Worm (Caenorhabditis elegans) whole organism, midembryonic: ENCODE data around the gene sprr-3.

Source experiments
- T22C8.4 ChIP-seq: fragments of 200-800 bp; sonication (Bioruptor generic); IDR thresholded peaks from 2 replicates; pipeline ENCODE4 v1.3.6; 2022; ENCODE audit warnings: missing genetic modification characterization, missing compliant biosample characterization
- cog-1 ChIP-seq: sonication (generic microtip); optimal IDR thresholded peaks from 2 replicates; lab custom pipeline; 2016; ENCODE audit warnings: missing genetic modification characterization, missing compliant biosample characterization
- flt-1 ChIP-seq: fragments of 200-800 bp; sonication (Bioruptor generic); IDR thresholded peaks from 2 replicates; pipeline ENCODE4 v1.3.6; 2022; ENCODE audit warnings: missing genetic modification characterization, missing compliant biosample characterization
- klf-2 ChIP-seq: fragments of 200-800 bp; sonication (Bioruptor generic); conservative IDR thresholded peaks from 2 replicates; pipeline ENCODE4 v1.3.6; 2022; ENCODE audit warnings: missing genetic modification reagents, missing genetic modification characterization, missing compliant biosample characterization
- med-1 ChIP-seq: sonication (generic microtip); optimal IDR thresholded peaks from 2 replicates; lab custom pipeline; 2017; ENCODE audit warnings: missing genetic modification characterization, mild to moderate bottlenecking, missing compliant biosample characterization, antibody characterized with exemption, missing genetic modification reagents; ENCODE audit not compliant: insufficient read depth
- ref-1 ChIP-seq: fragments of 200-800 bp; sonication (Bioruptor generic); conservative IDR thresholded peaks from 2 replicates; pipeline ENCODE4 v1.3.6; 2022; ENCODE audit warnings: missing genetic modification reagents, missing genetic modification characterization, missing compliant biosample characterization
- tab-1 ChIP-seq: fragments of 200-800 bp; sonication (Bioruptor generic); IDR thresholded peaks from 2 replicates; pipeline ENCODE4 v1.3.6; 2022; ENCODE audit warnings: missing genetic modification characterization, missing compliant biosample characterization
- ztf-23 ChIP-seq: fragments of 200-800 bp; sonication (Bioruptor generic); IDR thresholded peaks from 2 replicates; pipeline ENCODE4 v1.3.6; 2022; ENCODE audit warnings: missing genetic modification reagents, missing genetic modification characterization, missing compliant biosample characterization
- ztf-29 ChIP-seq: fragments of 200-800 bp; sonication (Bioruptor generic); IDR thresholded peaks from 2 replicates; pipeline ENCODE4 v1.3.6; 2022; ENCODE audit warnings: missing genetic modification reagents, missing genetic modification characterization, missing compliant biosample characterization

sprr-3 gene

DNA sequence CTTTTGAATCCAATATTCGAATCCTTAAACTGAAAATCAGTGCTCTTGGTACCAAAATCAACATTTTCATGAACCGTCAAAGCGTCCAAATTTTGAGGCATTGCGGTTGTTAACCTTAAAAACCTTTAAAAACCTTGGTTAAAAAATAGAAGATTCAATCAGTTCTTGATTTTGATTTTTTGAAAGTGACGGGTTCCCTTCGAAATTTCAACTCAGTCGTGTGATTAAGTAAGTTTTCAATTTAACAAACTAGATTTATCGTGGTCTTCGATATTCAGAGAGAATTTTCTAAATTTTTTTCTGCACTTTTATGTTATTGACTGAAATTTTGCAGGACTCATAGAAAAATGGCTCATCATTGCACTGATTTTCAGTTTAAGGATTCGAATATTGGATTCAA lies 26.2 kb downstream of the sprr-3 start, which contains the start of the genes Y69A2AR.25 and Y69A2AR.12:
Gene Y69A2AR.25, minus strand, starts transcription at position 101 of the 400 bp plus-strand sequence.
Gene Y69A2AR.12, plus strand, starts transcription at position 348 of the 400 bp plus-strand sequence.
- TF ChIP-seq tab-1 (GFP tag; lab: Robert Waterston, UW), result no peak
- TF ChIP-seq ref-1 (GFP tag; lab: Robert Waterston, UW), result no peak
- no peak for TF ChIP-seq klf-2 (GFP tag; lab: Robert Waterston, UW)
- TF ChIP-seq ztf-23, result no peak
- no peak for TF ChIP-seq med-1 (GFP tag; lab: Kevin White, UChicago)
- no peak for TF ChIP-seq ztf-29
- no peak for TF ChIP-seq flt-1 (GFP tag; lab: Robert Waterston, UW)
- no peak for TF ChIP-seq T22C8.4
- no peak for TF ChIP-seq cog-1 (tag; lab: Kevin White, UChicago)

- TF ChIP-seq cog-1 (tag; lab: Kevin White, UChicago) (no peak), ztf-23 (no peak), ztf-29 (no peak), tab-1 (GFP tag; lab: Robert Waterston, UW) (no peak), flt-1 (GFP tag; lab: Robert Waterston, UW) (no peak), ref-1 (GFP tag; lab: Robert Waterston, UW) (no peak), klf-2 (GFP tag; lab: Robert Waterston, UW) (no peak), T22C8.4 (no peak), med-1 (GFP tag; lab: Kevin White, UChicago) (no peak)
Measured at ce11 chrIV:2572107-2572506, 30.0 kb downstream of the sprr-3 start, which contains the start of gene Y69A2AR.51. Gene Y69A2AR.51 (plus strand): TSS chrIV:2572407.

- TF ChIP-seq med-1 (GFP tag; lab: Kevin White, UChicago), result no peak
- TF ChIP-seq T22C8.4, result no peak
- no peak for TF ChIP-seq ztf-23
- TF ChIP-seq ref-1 (GFP tag; lab: Robert Waterston, UW), result no peak
- TF ChIP-seq ztf-29, result no peak
- no peak for TF ChIP-seq tab-1 (GFP tag; lab: Robert Waterston, UW)
- no peak for TF ChIP-seq flt-1 (GFP tag; lab: Robert Waterston, UW)
- TF ChIP-seq cog-1 (tag; lab: Kevin White, UChicago), result no peak
- TF ChIP-seq klf-2 (GFP tag; lab: Robert Waterston, UW), result no peak
Measured at ce11 chrIV:2573122-2573521, 31.0 kb downstream of the sprr-3 start.

DNA sequence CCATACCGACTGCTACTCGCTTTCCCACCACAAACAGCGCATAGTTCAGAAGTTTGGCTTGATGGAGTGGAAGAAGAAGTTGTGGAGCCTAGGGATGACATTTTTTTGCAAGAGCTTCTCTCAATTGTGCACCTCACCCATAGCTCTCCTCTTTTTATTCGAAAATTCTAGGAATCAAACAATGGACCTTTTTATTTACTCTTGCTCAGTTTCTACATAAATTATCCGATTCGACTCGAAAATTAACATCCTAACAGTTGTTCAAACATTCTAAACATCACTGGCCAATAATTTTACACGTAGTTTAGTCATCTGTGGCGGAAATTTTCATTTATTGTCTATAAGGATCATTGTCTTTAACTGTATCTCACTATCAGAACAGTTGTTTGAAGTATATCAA lies 39.4 kb downstream of the sprr-3 start, which contains the start of gene nhr-242:
Gene nhr-242, minus strand, starts transcription at position 101 of the 400 bp plus-strand sequence.
- TF ChIP-seq ztf-23, result no peak
- no peak for TF ChIP-seq ref-1 (GFP tag; lab: Robert Waterston, UW)
- TF ChIP-seq klf-2 (GFP tag; lab: Robert Waterston, UW), result no peak
- no peak for TF ChIP-seq tab-1 (GFP tag; lab: Robert Waterston, UW)
- no peak for TF ChIP-seq T22C8.4
- TF ChIP-seq ztf-29, result no peak
- TF ChIP-seq cog-1 (tag; lab: Kevin White, UChicago), result no peak
- no peak for TF ChIP-seq med-1 (GFP tag; lab: Kevin White, UChicago)
- TF ChIP-seq flt-1 (GFP tag; lab: Robert Waterston, UW), result no peak

ce11 chrIV:2597417-2597816 lies 55.3 kb downstream of the sprr-3 start, which contains the start of gene Y69A2AR.47:
Gene Y69A2AR.47 (plus strand): TSS chrIV:2597717.
- TF ChIP-seq klf-2 (GFP tag; lab: Robert Waterston, UW) (no peak), tab-1 (GFP tag; lab: Robert Waterston, UW) (no peak)
